Worm (Caenorhabditis elegans): Measurements from ENCODE around the gene ins-1.

ins-1 gene

ce11 chrIV:10422230-10422629, 14.3 kb upstream of the ins-1 start:
- TF ChIP-seq lir-3 (tag; optimal IDR thresholded peaks at IDR 0.05) (no peak), lsy-2 (tag; optimal IDR thresholded peaks at IDR 0.05) (no peak), aly-2 (tag; optimal IDR thresholded peaks at IDR 0.05) (no peak), lin-39 (tag; optimal IDR thresholded peaks at IDR 0.05) (no peak), lin-1 (GFP tag; IDR thresholded peaks at IDR 0.05) (no peak), mxl-3 (GFP tag; optimal IDR thresholded peaks at IDR 0.05) (no peak), lin-38 (GFP tag; IDR thresholded peaks at IDR 0.05) (no peak), ctbp-1 (GFP tag; IDR thresholded peaks at IDR 0.05) (no peak), ces-1 (GFP tag; optimal IDR thresholded peaks at IDR 0.05) (no peak), cey-2 (tag; optimal IDR thresholded peaks at IDR 0.05; ENCODE audit: borderline replicate concordance, insufficient read depth) (no peak), mes-2 (tag; optimal IDR thresholded peaks at IDR 0.05; ENCODE audit: poor library complexity, severe bottlenecking) (no peak), nhr-77 (tag; optimal IDR thresholded peaks at IDR 0.05) (no peak), dve-1 (tag; optimal IDR thresholded peaks at IDR 0.05; ENCODE audit: insufficient read depth) (no peak), F44E2.7 (GFP tag; IDR thresholded peaks at IDR 0.05) (no peak), unc-62 (GFP tag; optimal IDR thresholded peaks at IDR 0.05 in 1 of 2) (no peak), unc-62 (tag; optimal IDR thresholded peaks at IDR 0.05) (no peak), lin-13 (GFP tag; optimal IDR thresholded peaks at IDR 0.05) (no peak), daf-16 (GFP tag; optimal IDR thresholded peaks at IDR 0.05) (no peak), daf-16 (tag; optimal IDR thresholded peaks at IDR 0.05) (no peak), hlh-11 (tag; optimal IDR thresholded peaks at IDR 0.05) (no peak)

ce11 chrIV:10424535-10424934, 12.0 kb upstream of the ins-1 start, which contains the start of gene F13B12.1:
Gene F13B12.1 (minus strand): TSS chrIV:10424635.
- TF ChIP-seq unc-62 (GFP tag; optimal IDR thresholded peaks at IDR 0.05 in 1 of 2) (peak in 1 of 2 experiments; percentile 70), unc-62 (tag; optimal IDR thresholded peaks at IDR 0.05) (no peak), Y48G9A.11 (GFP tag; IDR thresholded peaks at IDR 0.05) (peak; percentile 17; the same call in 1 of the 2 replicates), daf-8 (GFP tag; IDR thresholded peaks at IDR 0.05) (no peak)

- TF ChIP-seq dmd-8 (GFP tag; IDR thresholded peaks at IDR 0.05) (no peak), aha-1 (tag) (peak; percentile 82), daf-16 (GFP tag; optimal IDR thresholded peaks at IDR 0.05) (no peak), daf-16 (tag; optimal IDR thresholded peaks at IDR 0.05) (peak; percentile 45), skn-1 (tag; optimal IDR thresholded peaks at IDR 0.05) (no peak), dve-1 (tag; optimal IDR thresholded peaks at IDR 0.05; ENCODE audit: insufficient read depth) (peak; percentile 47), T20F7.1 (GFP tag; optimal IDR thresholded peaks at IDR 0.05) (peak; percentile 94), F26F4.8 (GFP tag; conservative IDR thresholded peaks at IDR 0.05) (no peak), Y48G9A.11 (GFP tag; IDR thresholded peaks at IDR 0.05) (peak; percentile 100), spr-3 (GFP tag; optimal IDR thresholded peaks at IDR 0.05) (no peak), nhr-6 (tag; optimal IDR thresholded peaks at IDR 0.05) (peak; percentile 42), gei-8 (GFP tag; optimal IDR thresholded peaks at IDR 0.05) (no peak), nhr-28 (tag; optimal IDR thresholded peaks at IDR 0.05) (peak; percentile 27), egl-27 (tag; optimal IDR thresholded peaks at IDR 0.05) (no peak), hif-1 (tag; optimal IDR thresholded peaks at IDR 0.05) (no peak), F44E2.7 (GFP tag; IDR thresholded peaks at IDR 0.05) (no peak), mep-1 (tag; optimal IDR thresholded peaks at IDR 0.05) (peak; percentile 29), hlh-30 (tag; optimal IDR thresholded peaks at IDR 0.05; ENCODE audit: insufficient read depth) (peak; percentile 24), saeg-2 (GFP tag; IDR thresholded peaks at IDR 0.05) (no peak), ceh-20 (GFP tag; IDR thresholded peaks at IDR 0.05) (no peak), ama-1 (optimal IDR thresholded peaks at IDR 0.05) (no peak), mdl-1 (tag; optimal IDR thresholded peaks at IDR 0.05) (peak in 1 of 2 experiments; percentile 1)
Observed at ce11 chrIV:10425129-10425528, 11.4 kb upstream of the ins-1 start.

Measured in whole organism, L4 larva.